Fruit fly (Drosophila melanogaster): Measurements from ENCODE around the gene Zmynd10.

Gene Zmynd10

dm6 chr3L:13006490-13006889 is 19.7 kb downstream of the Zmynd10 start, which contains the start of gene CG11263 (continued):
- no peak for TF ChIP-seq ash1 (GFP tag; optimal IDR thresholded peaks at IDR 0.05)
- TF ChIP-seq sug (tag; optimal IDR thresholded peaks at IDR 0.05) = peak; percentile 13
- TF ChIP-seq Dip2 (GFP tag; IDR thresholded peaks at IDR 0.05) = no peak
- peak; percentile 39 for TF ChIP-seq shn (GFP tag; optimal IDR thresholded peaks at IDR 0.05)
- peak; percentile 51 for TF ChIP-seq CG18262 (tag; optimal IDR thresholded peaks at IDR 0.05)
- TF ChIP-seq CG10209 (GFP tag; optimal IDR thresholded peaks at IDR 0.05) = peak; percentile 19
- TF ChIP-seq CG9727 (GFP tag; optimal IDR thresholded peaks at IDR 0.05) = peak; percentile 39
- no peak for TF ChIP-seq CG6813 (GFP tag; optimal IDR thresholded peaks at IDR 0.05)
- peak; percentile 45 for TF ChIP-seq PHDP (tag; optimal IDR thresholded peaks at IDR 0.05)
- TF ChIP-seq Stat92E (GFP tag; optimal IDR thresholded peaks at IDR 0.05) = no peak
- peak; percentile 28; the same call in 1 of the 3 replicates for TF ChIP-seq B-H1 (GFP tag; IDR thresholded peaks at IDR 0.05)
- peak; percentile 74 for TF ChIP-seq CG2120 (GFP tag; optimal IDR thresholded peaks at IDR 0.05)
- TF ChIP-seq Vsx1 (GFP tag; optimal IDR thresholded peaks at IDR 0.05) = no peak
- no peak for TF ChIP-seq exex (tag; optimal IDR thresholded peaks at IDR 0.05)
- peak; percentile 45 for TF ChIP-seq fu2 (GFP tag; optimal IDR thresholded peaks at IDR 0.05)
- TF ChIP-seq nerfin-2 (GFP tag; IDR thresholded peaks at IDR 0.05; ENCODE audit: partially characterized antibody) = peak; percentile 80
- TF ChIP-seq CG15479 (GFP tag; optimal IDR thresholded peaks at IDR 0.05) = no peak
- TF ChIP-seq tup (GFP tag; optimal IDR thresholded peaks at IDR 0.05) = no peak
- TF ChIP-seq eyg (GFP tag; optimal IDR thresholded peaks at IDR 0.05) = peak; percentile 22
- TF ChIP-seq Hr51 (GFP tag; optimal IDR thresholded peaks at IDR 0.05) = peak in 1 of 2 experiments; percentile 42
- TF ChIP-seq croc (GFP tag; conservative IDR thresholded peaks at IDR 0.05) = no peak
- TF ChIP-seq CG1603 (tag; optimal IDR thresholded peaks at IDR 0.05) = peak; percentile 62
- TF ChIP-seq CG11695 (GFP tag; IDR thresholded peaks at IDR 0.05) = peak; percentile 26; the same call in 1 of the 3 replicates
- no peak for TF ChIP-seq nom (GFP tag; optimal IDR thresholded peaks at IDR 0.05)
- peak; percentile 12 for TF ChIP-seq gcm2 (GFP tag; optimal IDR thresholded peaks at IDR 0.05)
- TF ChIP-seq CG32772 (GFP tag; IDR thresholded peaks at IDR 0.05) = peak; percentile 29; the same call in 1 of the 2 replicates
- TF ChIP-seq Chrac-16 (GFP tag; optimal IDR thresholded peaks at IDR 0.05) = peak; percentile 37
- TF ChIP-seq caup (GFP tag; optimal IDR thresholded peaks at IDR 0.05; ENCODE audit: severe bottlenecking) = no peak
- no peak for TF ChIP-seq wor (GFP tag; IDR thresholded peaks at IDR 0.05)
- TF ChIP-seq Aef1 (GFP tag; IDR thresholded peaks at IDR 0.05) = peak; percentile 29; the same call in 1 of the 3 replicates
- no peak for TF ChIP-seq Dfd (GFP tag; optimal IDR thresholded peaks at IDR 0.05)
- no peak for TF ChIP-seq cg (GFP tag; optimal IDR thresholded peaks at IDR 0.05)
- no peak for TF ChIP-seq CG17612 (GFP tag; IDR thresholded peaks at IDR 0.05)
- no peak for TF ChIP-seq YL-1 (GFP tag; optimal IDR thresholded peaks at IDR 0.05)
- TF ChIP-seq CG10267 (tag; optimal IDR thresholded peaks at IDR 0.05) = peak; percentile 46
- no peak for TF ChIP-seq CG6765 (GFP tag; optimal IDR thresholded peaks at IDR 0.05)
- peak; percentile 17 for TF ChIP-seq Fer3 (tag; optimal IDR thresholded peaks at IDR 0.05)
- no peak for TF ChIP-seq Jarid2 (GFP tag; optimal IDR thresholded peaks at IDR 0.05)
- peak; percentile 69 for TF ChIP-seq CG15514 (GFP tag; optimal IDR thresholded peaks at IDR 0.05)
- TF ChIP-seq CG18476 (GFP tag; optimal IDR thresholded peaks at IDR 0.05) = peak; percentile 29
- no peak for TF ChIP-seq CG13296 (GFP tag; optimal IDR thresholded peaks at IDR 0.05)
- no peak for TF ChIP-seq CG7745 (tag; optimal IDR thresholded peaks at IDR 0.05)
- TF ChIP-seq mirr (GFP tag; optimal IDR thresholded peaks at IDR 0.05) = no peak
- no peak for TF ChIP-seq Sin3A (optimal IDR thresholded peaks at IDR 0.05)
- no peak for TF ChIP-seq Bdp1 (GFP tag; optimal IDR thresholded peaks at IDR 0.05)
- TF ChIP-seq Meics (GFP tag; optimal IDR thresholded peaks at IDR 0.05) = peak; percentile 35
- peak; percentile 66 for TF ChIP-seq CG7786 (GFP tag; optimal IDR thresholded peaks at IDR 0.05)
- TF ChIP-seq CG17359 (tag; optimal IDR thresholded peaks at IDR 0.05) = peak; percentile 40
- peak; percentile 82 for TF ChIP-seq CG33213 (GFP tag; optimal IDR thresholded peaks at IDR 0.05)
- TF ChIP-seq CkIIα-i1 (GFP tag; IDR thresholded peaks at IDR 0.05) = no peak
